Fruit fly (Drosophila melanogaster): ENCODE results near the gene Msr-110.

DNA sequence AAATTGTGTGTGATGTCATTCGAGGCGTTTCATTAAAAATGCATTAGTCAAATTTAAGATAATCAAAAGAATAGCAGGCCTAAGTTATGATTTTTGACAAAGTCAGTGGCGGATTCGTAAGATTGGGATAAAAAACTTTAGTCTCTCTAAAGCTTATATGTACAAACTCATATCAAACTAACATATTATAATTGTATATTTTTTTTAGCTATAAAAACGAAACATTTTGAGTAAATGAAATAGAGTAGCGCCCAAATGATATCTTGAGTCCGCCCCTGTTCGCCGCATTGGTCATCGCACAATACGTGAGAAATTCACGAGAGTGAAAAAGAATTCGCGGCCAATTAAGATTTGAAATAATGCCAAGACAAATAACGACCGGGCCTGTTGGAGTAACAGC lies 22.8 kb downstream of the Msr-110 start:
- TF ChIP-seq CG32006 (GFP tag; optimal IDR thresholded peaks at IDR 0.05): no peak
- peak; percentile 39 for TF ChIP-seq vri (GFP tag; optimal IDR thresholded peaks at IDR 0.05)
- TF ChIP-seq Sox102F (GFP tag; optimal IDR thresholded peaks at IDR 0.05): peak; percentile 48
- TF ChIP-seq spab (GFP tag; optimal IDR thresholded peaks at IDR 0.05): no peak
- TF ChIP-seq CG6792 (GFP tag; optimal IDR thresholded peaks at IDR 0.05): peak; percentile 52
- peak; percentile 36 for TF ChIP-seq Sox15 (GFP tag; optimal IDR thresholded peaks at IDR 0.05)

Data from whole organism, prepupa.